Worm (Caenorhabditis elegans) whole organism, early embryonic: Measurements from ENCODE around the gene his-8.

Experiments used
- B0310.2 ChIP-seq: sonication (generic microtip); optimal IDR thresholded peaks from 2 replicates; lab custom pipeline; 2016; ENCODE audit warnings: mild to moderate bottlenecking, missing genetic modification characterization, missing compliant biosample characterization
- F13C5.2 ChIP-seq: sonication (generic microtip); optimal IDR thresholded peaks from 2 replicates; lab custom pipeline; 2017; ENCODE audit warnings: mild to moderate bottlenecking, missing genetic modification characterization, inconsistent platforms, missing compliant biosample characterization
- aly-1 ChIP-seq: sonication (generic microtip); optimal IDR thresholded peaks from 2 replicates; lab custom pipeline; 2016; ENCODE audit warnings: missing genetic modification characterization, missing compliant biosample characterization
- ama-1 ChIP-seq: fragments of 150-350 bp; optimal IDR thresholded peaks from 2 replicates; lab custom pipeline; 2014
- ceh-13 ChIP-seq: fragments of 200-800 bp; sonication (Bioruptor generic); optimal IDR thresholded peaks from 2 replicates; lab custom pipeline; 2018; ENCODE audit warnings: mild to moderate bottlenecking, missing genetic modification characterization, missing compliant biosample characterization
- ceh-36 ChIP-seq: sonication (generic microtip); optimal IDR thresholded peaks from 2 replicates; lab custom pipeline; 2016; ENCODE audit warnings: missing genetic modification characterization, inconsistent platforms, missing compliant biosample characterization
- ets-7 ChIP-seq: sonication (generic microtip); optimal IDR thresholded peaks from 2 replicates; lab custom pipeline; 2016; ENCODE audit warnings: missing genotype, missing genetic modification characterization, missing compliant biosample characterization
- flt-1 ChIP-seq: fragments of 200-800 bp; sonication (Bioruptor generic); IDR thresholded peaks from 2 replicates; pipeline ENCODE4 v1.3.6; 2022; ENCODE audit warnings: missing genetic modification characterization, missing compliant biosample characterization
- hmbx-1 ChIP-seq: sonication (generic microtip); optimal IDR thresholded peaks from 2 replicates; lab custom pipeline; 2016; ENCODE audit warnings: mild to moderate bottlenecking, missing genetic modification characterization, missing compliant biosample characterization
- hmg-4 ChIP-seq: fragments of 200-800 bp; sonication (Bioruptor generic); optimal IDR thresholded peaks from 2 replicates; lab custom pipeline; 2018; ENCODE audit warnings: mild to moderate bottlenecking, missing genetic modification characterization, missing compliant biosample characterization
- hnd-1 ChIP-seq: sonication (generic microtip); optimal IDR thresholded peaks from 2 replicates; lab custom pipeline; 2016; ENCODE audit warnings: missing genetic modification characterization, missing compliant biosample characterization
- pes-1 ChIP-seq: fragments of 200-800 bp; sonication (Bioruptor generic); IDR thresholded peaks from 2 replicates; pipeline ENCODE4 v1.3.6; 2022; ENCODE audit warnings: missing genetic modification reagents, missing genetic modification characterization, missing compliant biosample characterization
- scrt-1 ChIP-seq: fragments of 200-800 bp; sonication (Bioruptor generic); IDR thresholded peaks from 2 replicates; pipeline ENCODE4 v1.3.6; 2022; ENCODE audit warnings: missing genetic modification characterization, missing compliant biosample characterization
- sea-1 ChIP-seq: fragments of 200-800 bp; sonication (Bioruptor generic); conservative IDR thresholded peaks from 2 replicates; pipeline ENCODE4 v1.3.6; 2022; ENCODE audit warnings: missing genetic modification characterization, missing compliant biosample characterization
- tbx-11 ChIP-seq: fragments of 200-800 bp; sonication (Bioruptor generic); IDR thresholded peaks from 2 replicates; pipeline ENCODE4 v1.3.6; 2022; ENCODE audit warnings: missing genetic modification characterization, missing compliant biosample characterization
- tbx-37 ChIP-seq: fragments of 200-800 bp; sonication (Bioruptor generic); conservative IDR thresholded peaks from 2 replicates; pipeline ENCODE4 v1.3.6; 2022; ENCODE audit warnings: missing genetic modification reagents, missing genetic modification characterization, missing compliant biosample characterization
- tra-4 ChIP-seq: sonication (generic microtip); optimal IDR thresholded peaks from 2 replicates; lab custom pipeline; 2017; ENCODE audit warnings: missing genetic modification characterization, missing compliant biosample characterization

Gene his-8

DNA sequence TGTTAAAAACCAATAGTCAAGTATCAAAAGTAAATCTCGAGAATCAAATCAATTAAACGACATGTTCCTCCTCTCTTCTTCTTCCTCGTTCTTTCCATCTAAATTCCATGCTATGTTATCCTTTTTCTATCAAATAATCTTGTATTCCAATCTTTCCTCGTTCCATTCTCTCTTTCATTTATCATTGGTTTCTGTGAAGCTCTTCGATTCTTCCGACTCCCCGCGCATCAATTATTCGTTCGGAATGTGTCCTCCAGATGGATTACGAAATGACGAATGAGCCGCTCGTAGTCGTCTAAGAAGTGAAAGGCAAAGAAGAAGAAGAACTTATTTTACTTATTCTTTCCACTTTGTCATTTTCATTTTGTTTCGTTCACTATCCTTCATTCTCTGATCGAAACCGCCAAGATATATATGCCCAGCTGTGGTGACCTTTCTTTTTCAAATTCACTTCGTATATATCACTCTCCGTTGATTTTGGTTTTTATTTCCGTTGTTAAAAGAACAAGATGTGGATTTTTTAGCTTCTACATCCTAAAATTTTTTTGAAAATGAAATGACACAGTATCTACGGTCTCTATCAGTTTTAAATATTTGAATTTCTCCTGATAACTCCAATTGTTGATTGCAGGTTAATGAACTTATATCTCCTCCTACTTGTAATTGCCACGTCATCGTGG is 38.5 kb downstream of the his-8 start, which contains the start of gene pxn-1:
Gene pxn-1 (plus strand): TSS at position 630 of the 680 bp plus-strand sequence.
- TF ChIP-seq tbx-37 (GFP tag; lab: Robert Waterston, UW) (no peak), ets-7 (tag; lab: Kevin White, UChicago) (no peak), pes-1 (GFP tag; lab: Robert Waterston, UW) (no peak), scrt-1 (GFP tag; lab: Robert Waterston, UW) (no peak), hnd-1 (no peak), ceh-13 (GFP tag; lab: Kevin White, UChicago) (no peak), hmbx-1 (tag; lab: Kevin White, UChicago) (no peak), tbx-11 (GFP tag; lab: Robert Waterston, UW) (no peak), flt-1 (GFP tag; lab: Robert Waterston, UW) (no peak), hmg-4 (GFP tag; lab: Kevin White, UChicago) (no peak), tra-4 (tag; lab: Kevin White, UChicago) (no peak), F13C5.2 (tag; lab: Kevin White, UChicago) (no peak), B0310.2 (no peak), sea-1 (GFP tag; lab: Robert Waterston, UW) (no peak), ama-1 (lab: Kevin White, UChicago) (no peak), ceh-36 (tag; lab: Kevin White, UChicago) (no peak), aly-1 (tag; lab: Kevin White, UChicago) (no peak)
